Fruit fly (Drosophila melanogaster): ENCODE results near the gene Pdp1.

Gene Pdp1

DNA sequence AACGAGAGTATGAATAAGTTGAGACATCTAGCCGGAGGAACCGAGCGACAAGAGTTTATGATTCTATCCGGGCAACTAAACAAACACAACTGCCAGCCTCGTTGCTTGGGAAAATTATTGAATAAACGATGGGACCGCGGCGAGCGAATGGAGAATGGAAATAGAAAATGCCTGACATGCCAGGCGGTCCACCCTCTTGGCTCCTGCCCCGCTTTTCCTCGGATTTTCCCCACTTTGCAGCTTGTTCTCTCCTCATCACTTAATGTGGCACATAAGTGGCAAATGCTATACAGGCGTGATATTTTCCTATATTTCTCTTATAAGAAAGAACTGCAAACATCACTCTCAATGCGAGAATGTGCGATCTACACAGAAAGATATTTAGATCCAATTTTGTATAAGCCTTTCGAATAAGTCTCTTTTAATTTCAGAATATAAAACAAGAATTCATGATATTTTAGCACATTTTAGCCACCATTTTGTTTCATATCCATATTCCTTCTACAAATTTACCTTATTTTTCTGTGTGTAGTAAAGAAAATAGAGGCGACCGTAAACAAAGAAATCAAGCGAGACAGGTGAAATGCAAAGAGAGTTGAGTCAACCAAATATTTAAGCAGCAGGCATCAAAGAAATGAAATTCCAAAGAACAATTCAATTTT lies 36.5 kb upstream of the Pdp1 start (continued):
- TF ChIP-seq trh (GFP tag; optimal IDR thresholded peaks at IDR 0.05) (peak; percentile 80), z (GFP tag; IDR thresholded peaks at IDR 0.05) (peak; percentile 5; the same call in 1 of the 3 replicates), Med (GFP tag) (peak; percentile 96), klu (GFP tag; IDR thresholded peaks at IDR 0.05) (peak; percentile 72), CG12391 (tag; optimal IDR thresholded peaks at IDR 0.05) (peak; percentile 92), PHDP (tag; optimal IDR thresholded peaks at IDR 0.05) (peak; percentile 90), NC2α (GFP tag; optimal IDR thresholded peaks at IDR 0.05) (peak; percentile 61), CG8388 (GFP tag; optimal IDR thresholded peaks at IDR 0.05) (peak; percentile 87), sens-2 (GFP tag; IDR thresholded peaks at IDR 0.05) (peak; percentile 72), Bgb (GFP tag; IDR thresholded peaks at IDR 0.05; ENCODE audit: partially characterized antibody) (no peak), fd64A (GFP tag; optimal IDR thresholded peaks at IDR 0.05) (peak; percentile 80), slou (GFP tag; optimal IDR thresholded peaks at IDR 0.05) (peak; percentile 4), zfh1 (GFP tag; IDR thresholded peaks at IDR 0.05) (peak; percentile 92), CG10462 (GFP tag; optimal IDR thresholded peaks at IDR 0.05) (peak; percentile 69), CG4424 (GFP tag; optimal IDR thresholded peaks at IDR 0.05) (peak; percentile 85), stwl (tag; optimal IDR thresholded peaks at IDR 0.05) (peak; percentile 25), hkb (optimal IDR thresholded peaks at IDR 0.05) (no peak), hkb (GFP tag; IDR thresholded peaks at IDR 0.05) (peak; percentile 86), CG13424 (tag; optimal IDR thresholded peaks at IDR 0.05) (peak; percentile 90), vvl (GFP tag; IDR thresholded peaks at IDR 0.05) (peak; percentile 95), chinmo (GFP tag; IDR thresholded peaks at IDR 0.05; ENCODE audit: partially characterized antibody) (no peak), h (optimal IDR thresholded peaks at IDR 0.05) (no peak), CG31365 (tag; optimal IDR thresholded peaks at IDR 0.05) (peak; percentile 60), eve (GFP tag; optimal IDR thresholded peaks at IDR 0.05) (peak in 1 of 2 experiments; percentile 89), ac (GFP tag; optimal IDR thresholded peaks at IDR 0.05) (peak; percentile 73), HLH54F (GFP tag; optimal IDR thresholded peaks at IDR 0.05) (peak; percentile 72), schlank (tag; optimal IDR thresholded peaks at IDR 0.05) (no peak), sens (GFP tag) (peak; percentile 98), tgo (GFP tag; IDR thresholded peaks at IDR 0.05) (peak; percentile 85), trem (tag; optimal IDR thresholded peaks at IDR 0.05) (peak; percentile 87), row (GFP tag; IDR thresholded peaks at IDR 0.05) (peak; percentile 86), Oli (tag; optimal IDR thresholded peaks at IDR 0.05) (peak; percentile 86), Neu2 (GFP tag; optimal IDR thresholded peaks at IDR 0.05; ENCODE audit: borderline replicate concordance) (no peak), onecut (GFP tag; IDR thresholded peaks at IDR 0.05) (peak; percentile 64), CG17328 (GFP tag; IDR thresholded peaks at IDR 0.05) (peak; percentile 87), CG12155 (GFP tag; optimal IDR thresholded peaks at IDR 0.05) (peak; percentile 63), Sox102F (GFP tag; optimal IDR thresholded peaks at IDR 0.05) (peak; percentile 95), btn (GFP tag; optimal IDR thresholded peaks at IDR 0.05) (peak; percentile 52), CG7372 (GFP tag; IDR thresholded peaks at IDR 0.05) (peak; percentile 45; the same call in 1 of the 2 replicates), GATAe (GFP tag; conservative IDR thresholded peaks at IDR 0.05) (0 out of 2 replicates have a peak, but pooled peaks have one; percentile 25), fd3F (GFP tag; optimal IDR thresholded peaks at IDR 0.05) (peak; percentile 57), CG11093 (GFP tag; IDR thresholded peaks at IDR 0.05) (peak; percentile 69; the same call in 2 of the 3 replicates), CG1233 (GFP tag; optimal IDR thresholded peaks at IDR 0.05) (peak; percentile 78), CG8281 (tag; optimal IDR thresholded peaks at IDR 0.05) (peak; percentile 83), vnd (GFP tag; IDR thresholded peaks at IDR 0.05; ENCODE audit: partially characterized antibody) (no peak), CG6765 (GFP tag; optimal IDR thresholded peaks at IDR 0.05) (no peak), CG13287 (GFP tag; IDR thresholded peaks at IDR 0.05; ENCODE audit: partially characterized antibody) (no peak), scrt (GFP tag; optimal IDR thresholded peaks at IDR 0.05) (peak; percentile 70), CG2712 (tag; optimal IDR thresholded peaks at IDR 0.05) (peak; percentile 94), CG15269 (tag; optimal IDR thresholded peaks at IDR 0.05) (peak; percentile 85)
